Fruit fly (Drosophila melanogaster) whole organism, embryonic: Measurements from ENCODE around the gene CG13306.

ENCODE experiments used
- ATbp ChIP-seq: fragments of 200-800 bp; sonication (Bioruptor generic); optimal IDR thresholded peaks from 2 replicates; lab custom pipeline; 2017; ENCODE audit warnings: missing biosample characterization, mild to moderate bottlenecking, missing genetic modification characterization, missing genetic modification reagents
- Asciz ChIP-seq: fragments of 200-800 bp; sonication (Bioruptor generic); optimal IDR thresholded peaks from 2 replicates; lab custom pipeline; 2017; ENCODE audit warnings: missing biosample characterization, mild to moderate bottlenecking, missing genetic modification characterization, missing genetic modification reagents
- Blimp-1 ChIP-seq: fragments of 200-800 bp; sonication (Bioruptor generic); optimal IDR thresholded peaks from 3 replicates; lab custom pipeline; 2018; ENCODE audit warnings: missing biosample characterization, missing genetic modification characterization, mild to moderate bottlenecking, moderate library complexity, missing genetic modification reagents
- CG10147 ChIP-seq: fragments of 200-800 bp; sonication (Bioruptor generic); optimal IDR thresholded peaks from 2 replicates; lab custom pipeline; 2019; ENCODE audit warnings: missing biosample characterization, mild to moderate bottlenecking, missing genetic modification characterization, moderate library complexity
- CG10321 ChIP-seq: fragments of 200-800 bp; sonication (Bioruptor generic); IDR thresholded peaks from 2 replicates; pipeline ENCODE4 v1.3.6; 2022; ENCODE audit warnings: missing biosample characterization, missing genetic modification characterization
- CG10366 ChIP-seq: fragments of 200-800 bp; sonication (Bioruptor generic); IDR thresholded peaks from 2 replicates; pipeline ENCODE4 v1.3.6; 2022; ENCODE audit warnings: missing biosample characterization, missing genetic modification characterization
- CG11398 ChIP-seq: fragments of 200-800 bp; sonication (Bioruptor generic); optimal IDR thresholded peaks from 2 replicates; lab custom pipeline; 2016; ENCODE audit warnings: missing biosample characterization, missing genetic modification characterization
- CG11504 ChIP-seq: fragments of 200-800 bp; sonication (Bioruptor generic); optimal IDR thresholded peaks from 3 replicates; lab custom pipeline; 2019; ENCODE audit warnings: missing biosample characterization, mild to moderate bottlenecking, missing genetic modification characterization, moderate library complexity
- CG11696 ChIP-seq: fragments of 200-800 bp; sonication (Bioruptor generic); IDR thresholded peaks from 2 replicates; pipeline ENCODE4 v1.3.6; 2022; ENCODE audit warnings: missing biosample characterization, missing genetic modification characterization
- CG12071 ChIP-seq: fragments of 200-800 bp; sonication (Bioruptor generic); optimal IDR thresholded peaks from 3 replicates; lab custom pipeline; 2018; ENCODE audit warnings: missing biosample characterization, mild to moderate bottlenecking, missing genetic modification characterization
- CG12659 ChIP-seq: fragments of 200-800 bp; sonication (Bioruptor generic); optimal IDR thresholded peaks from 3 replicates; lab custom pipeline; 2017; ENCODE audit warnings: mild to moderate bottlenecking, missing biosample characterization, missing genetic modification reagents, missing genetic modification characterization
- CG14441 ChIP-seq: fragments of 200-800 bp; sonication (Bioruptor generic); IDR thresholded peaks from 2 replicates; pipeline ENCODE4 v1.3.6; 2022; ENCODE audit warnings: missing biosample characterization, missing genetic modification characterization
- CG15479 ChIP-seq: fragments of 200-800 bp; sonication (Bioruptor generic); optimal IDR thresholded peaks from 3 replicates; lab custom pipeline; 2019; ENCODE audit warnings: missing biosample characterization, mild to moderate bottlenecking, missing genetic modification characterization, moderate library complexity
- CG16815 ChIP-seq: fragments of 200-800 bp; sonication (Bioruptor generic); optimal IDR thresholded peaks from 3 replicates; lab custom pipeline; 2017; ENCODE audit warnings: missing biosample characterization, mild to moderate bottlenecking, missing genetic modification characterization
- CG17359 ChIP-seq: fragments of 200-800 bp; sonication (Bioruptor generic); optimal IDR thresholded peaks from 3 replicates; lab custom pipeline; 2018; ENCODE audit warnings: missing biosample characterization, mild to moderate bottlenecking, missing genetic modification characterization, moderate library complexity
- CG3407 ChIP-seq: fragments of 200-800 bp; sonication (Bioruptor generic); optimal IDR thresholded peaks from 2 replicates; lab custom pipeline; 2018; ENCODE audit warnings: missing biosample characterization, mild to moderate bottlenecking, missing genetic modification characterization
- CG4360 ChIP-seq: fragments of 200-800 bp; sonication (Bioruptor generic); IDR thresholded peaks from 2 replicates; pipeline ENCODE4 v1.3.6; 2022; ENCODE audit warnings: missing biosample characterization, missing genetic modification characterization
- CG5953 ChIP-seq: fragments of 200-800 bp; sonication (Bioruptor generic); IDR thresholded peaks from 2 replicates; pipeline ENCODE4 v1.3.6; 2022; ENCODE audit warnings: missing biosample characterization, missing genetic modification characterization
- CG7271 ChIP-seq: fragments of 200-800 bp; sonication (Bioruptor generic); optimal IDR thresholded peaks from 2 replicates; lab custom pipeline; 2018; ENCODE audit warnings: missing biosample characterization, mild to moderate bottlenecking, missing genetic modification characterization, moderate library complexity
- CG8290 ChIP-seq, 3 experiments: fragments of 200-800 bp; sonication (Bioruptor generic); optimal IDR thresholded peaks; 2 replicates each; lab custom pipeline; 2016 to 2019; ENCODE audit warnings: missing biosample characterization in 3 of 3, missing genetic modification characterization in 3 of 3, mild to moderate bottlenecking in 2 of 3, moderate library complexity in 1 of 3
- Hey ChIP-seq: fragments of 200-800 bp; sonication (Bioruptor generic); optimal IDR thresholded peaks from 3 replicates; lab custom pipeline; 2018; ENCODE audit warnings: missing biosample characterization, mild to moderate bottlenecking, missing genetic modification characterization
- Hr51 ChIP-seq, 2 experiments: fragments of 200-800 bp; sonication (Bioruptor generic); optimal IDR thresholded peaks; 2 replicates in 1 of 2; 3 replicates in 1 of 2; lab custom pipeline; 2016 to 2018; ENCODE audit warnings: missing biosample characterization in 2 of 2, missing genetic modification characterization in 2 of 2, mild to moderate bottlenecking in 1 of 2, moderate library complexity in 1 of 2
- Med ChIP-seq: fragments of 200-800 bp; sonication (Bioruptor generic); peaks from one replicate; lab custom pipeline; 2016; ENCODE audit warnings: missing biosample characterization, missing genetic modification characterization, mild to moderate bottlenecking, inconsistent platforms, moderate library complexity
- NC2β ChIP-seq: fragments of 200-800 bp; sonication (Bioruptor generic); optimal IDR thresholded peaks from 2 replicates; lab custom pipeline; 2016; ENCODE audit warnings: missing biosample characterization, missing genetic modification characterization
- Nf-YA ChIP-seq: fragments of 200-800 bp; sonication (Bioruptor generic); IDR thresholded peaks from 2 replicates; pipeline ENCODE4 v1.3.6; 2022; ENCODE audit warnings: missing biosample characterization, missing genetic modification characterization
- Opbp ChIP-seq: fragments of 200-800 bp; sonication (Bioruptor generic); IDR thresholded peaks from 3 replicates; pipeline ENCODE4 v1.3.6; 2022; ENCODE audit warnings: missing biosample characterization, missing genetic modification characterization; ENCODE audit not compliant: partially characterized antibody
- Ravus ChIP-seq: fragments of 200-800 bp; sonication (Bioruptor generic); IDR thresholded peaks from 2 replicates; pipeline ENCODE4 v1.3.6; 2022; ENCODE audit warnings: missing biosample characterization, missing genetic modification characterization
- Rfx ChIP-seq: fragments of 200-800 bp; sonication (Bioruptor generic); IDR thresholded peaks from 2 replicates; pipeline ENCODE4 v1.3.6; 2022; ENCODE audit warnings: missing biosample characterization, missing genetic modification characterization
- Scr ChIP-seq: fragments of 200-800 bp; sonication (Bioruptor generic); IDR thresholded peaks from 2 replicates; pipeline ENCODE4 v1.3.6; 2022; ENCODE audit warnings: missing biosample characterization, missing genetic modification characterization; ENCODE audit not compliant: partially characterized antibody
- Taf1 ChIP-seq: fragments of 200-800 bp; sonication (Bioruptor generic); IDR thresholded peaks from 2 replicates; pipeline ENCODE4 v1.3.6; 2022; ENCODE audit warnings: missing biosample characterization, missing genetic modification characterization
- abd-A ChIP-seq: fragments of 200-800 bp; sonication (Bioruptor generic); optimal IDR thresholded peaks from 3 replicates; lab custom pipeline; 2019; ENCODE audit warnings: missing biosample characterization, mild to moderate bottlenecking, missing genetic modification characterization, moderate library complexity
- az2 ChIP-seq: fragments of 200-800 bp; sonication (Bioruptor generic); optimal IDR thresholded peaks from 3 replicates; lab custom pipeline; 2016; ENCODE audit warnings: missing biosample characterization, missing genetic modification characterization
- chn ChIP-seq: fragments of 200-800 bp; sonication (Bioruptor generic); optimal IDR thresholded peaks from 2 replicates; lab custom pipeline; 2016; ENCODE audit warnings: missing biosample characterization, missing genetic modification characterization
- cwo ChIP-seq: fragments of 200-800 bp; sonication (Bioruptor generic); optimal IDR thresholded peaks from 3 replicates; lab custom pipeline; 2017; ENCODE audit warnings: missing biosample characterization, missing genetic modification characterization, mild to moderate bottlenecking, moderate library complexity, missing genetic modification reagents
- en ChIP-seq: fragments of 200-800 bp; sonication (Bioruptor generic); optimal IDR thresholded peaks from 2 replicates; lab custom pipeline; 2016; ENCODE audit warnings: missing biosample characterization, missing genetic modification characterization
- eve ChIP-seq, 2 experiments: fragments of >200 bp; optimal IDR thresholded peaks; 2 replicates each; lab custom pipeline; 2017; ENCODE audit warnings: missing biosample characterization in 2 of 2, missing genetic modification characterization in 2 of 2
- fd64A ChIP-seq: fragments of 200-800 bp; sonication (Bioruptor generic); optimal IDR thresholded peaks from 3 replicates; lab custom pipeline; 2018; ENCODE audit warnings: missing biosample characterization, mild to moderate bottlenecking, missing genetic modification characterization
- gsb ChIP-seq: fragments of 200-800 bp; sonication (Bioruptor generic); IDR thresholded peaks from 2 replicates; pipeline ENCODE4 v1.3.6; 2022; ENCODE audit warnings: missing biosample characterization, missing genetic modification characterization
- gsb-n ChIP-seq: fragments of 200-800 bp; sonication (Bioruptor generic); optimal IDR thresholded peaks from 3 replicates; lab custom pipeline; 2018; ENCODE audit warnings: missing biosample characterization, mild to moderate bottlenecking, missing genetic modification characterization
- hth ChIP-seq: fragments of >200 bp; optimal IDR thresholded peaks from 2 replicates; lab custom pipeline; 2017; ENCODE audit warnings: inconsistent platforms
- kni ChIP-seq: fragments of 200-800 bp; sonication (Bioruptor generic); optimal IDR thresholded peaks from 3 replicates; lab custom pipeline; 2017; ENCODE audit warnings: mild to moderate bottlenecking, missing biosample characterization, missing genetic modification reagents, missing genetic modification characterization
- odd ChIP-seq: fragments of 200-800 bp; sonication (Bioruptor generic); optimal IDR thresholded peaks from 2 replicates; lab custom pipeline; 2017; ENCODE audit warnings: missing biosample characterization, mild to moderate bottlenecking, missing genetic modification characterization
- pb ChIP-seq: fragments of 200-800 bp; sonication (Bioruptor generic); optimal IDR thresholded peaks from 3 replicates; lab custom pipeline; 2016; ENCODE audit warnings: missing biosample characterization, missing genetic modification characterization
- pros ChIP-seq: fragments of 200-800 bp; sonication (Bioruptor generic); optimal IDR thresholded peaks from 3 replicates; lab custom pipeline; 2019; ENCODE audit warnings: missing biosample characterization, mild to moderate bottlenecking, missing genetic modification characterization, moderate library complexity
- sens ChIP-seq: fragments of 200-800 bp; sonication (Bioruptor generic); peaks from one replicate; lab custom pipeline; 2016; ENCODE audit warnings: missing biosample characterization, missing genetic modification characterization
- so ChIP-seq: fragments of 200-800 bp; sonication (Bioruptor generic); IDR thresholded peaks from 3 replicates; pipeline ENCODE4 v1.3.6; 2022; ENCODE audit warnings: missing biosample characterization, missing genetic modification characterization
- tgo ChIP-seq: fragments of 200-800 bp; sonication (Bioruptor generic); IDR thresholded peaks from 3 replicates; pipeline ENCODE4 v1.3.6; 2022; ENCODE audit warnings: missing biosample characterization, missing genetic modification characterization
- tna ChIP-seq: fragments of 200-800 bp; sonication (Bioruptor generic); IDR thresholded peaks from 2 replicates; pipeline ENCODE4 v1.3.6; 2022; ENCODE audit warnings: missing biosample characterization, missing genetic modification characterization; ENCODE audit not compliant: partially characterized antibody
- wor ChIP-seq: fragments of 200-800 bp; sonication (Bioruptor generic); IDR thresholded peaks from 2 replicates; pipeline ENCODE4 v1.3.6; 2022; ENCODE audit warnings: missing biosample characterization, missing genetic modification characterization
- z ChIP-seq: fragments of 200-800 bp; sonication (Bioruptor generic); IDR thresholded peaks from 3 replicates; pipeline ENCODE4 v1.3.6; 2022; ENCODE audit warnings: missing biosample characterization, missing genetic modification characterization

The CG13306 gene

DNA sequence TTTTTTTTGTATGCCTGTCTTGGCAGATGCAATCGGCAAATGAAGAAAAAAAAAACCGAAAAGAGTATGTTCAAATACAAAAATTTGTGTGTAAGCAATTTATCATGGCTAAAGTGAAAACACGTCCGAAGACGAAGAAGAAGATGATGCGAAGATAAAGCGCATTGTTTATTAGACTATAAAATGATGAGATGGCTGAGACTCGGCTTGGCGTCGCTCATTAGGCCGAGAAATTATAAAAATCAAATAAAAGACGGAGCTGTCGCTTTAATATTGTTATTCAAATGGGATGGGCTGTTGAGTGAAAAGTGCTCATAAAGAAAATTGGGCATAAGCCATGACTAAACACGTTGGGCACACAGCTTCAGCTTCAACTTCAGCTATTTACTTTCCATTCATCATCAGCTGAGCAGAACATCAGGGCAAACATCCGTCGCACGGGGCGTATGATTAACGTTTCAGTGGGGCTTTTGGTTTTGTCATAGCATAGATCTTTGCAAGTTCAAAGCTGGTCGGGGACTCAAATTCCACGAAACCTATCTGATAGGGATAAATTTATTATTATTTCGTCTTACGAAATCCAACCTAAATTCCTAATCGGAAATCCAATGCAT is 21.2 kb upstream of the CG13306 start:
- TF ChIP-seq z (GFP tag; lab: Robert Waterston, UW) = 0 out of 3 replicates have a peak, but pooled peaks have one; percentile 52
- TF ChIP-seq en (GFP tag; lab: Kevin White, UChicago) = no peak
- peak; percentile 51 for TF ChIP-seq ATbp (GFP tag; lab: Kevin White, UChicago)
- peak; percentile 1 for TF ChIP-seq odd (GFP tag; lab: Kevin White, UChicago)
- TF ChIP-seq Blimp-1 = peak; percentile 28
- TF ChIP-seq CG12071 (GFP tag; lab: Kevin White, UChicago) = no peak
- TF ChIP-seq Scr = no peak
- no peak for TF ChIP-seq eve (GFP tag; optimal IDR thresholded peaks at IDR 0.05; lab: Kevin White, UChicago)
- peak; percentile 5 for TF ChIP-seq CG17359
- TF ChIP-seq chn (GFP tag; lab: Kevin White, UChicago) = no peak
- no peak for TF ChIP-seq Opbp (GFP tag; lab: Robert Waterston, UW)
- TF ChIP-seq CG3407 (GFP tag; lab: Kevin White, UChicago) = peak; percentile 1
- TF ChIP-seq Asciz = peak; percentile 8
- TF ChIP-seq gsb (GFP tag; lab: Robert Waterston, UW) = no peak
- no peak for TF ChIP-seq hth
- peak; percentile 75 for TF ChIP-seq sens (GFP tag; lab: Kevin White, UChicago)
- TF ChIP-seq tgo (GFP tag; lab: Robert Waterston, UW) = no peak
- TF ChIP-seq CG10366 = no peak
- peak; percentile 17; the same call in 1 of the 2 replicates for TF ChIP-seq Rfx (GFP tag; lab: Robert Waterston, UW)
- TF ChIP-seq so (GFP tag; lab: Robert Waterston, UW) = 0 out of 3 replicates have a peak, but pooled peaks have one; percentile 24
- no peak for TF ChIP-seq az2
- TF ChIP-seq gsb-n (tag; lab: Kevin White, UChicago) = peak; percentile 70
- no peak for TF ChIP-seq Hr51 (GFP tag; optimal IDR thresholded peaks at IDR 0.05; lab: Kevin White, UChicago)
- no peak for TF ChIP-seq CG7271 (tag; lab: Kevin White, UChicago)
- no peak for TF ChIP-seq CG11696
- TF ChIP-seq tna (GFP tag; lab: Robert Waterston, UW) = no peak
- TF ChIP-seq fd64A = peak; percentile 21
- peak; percentile 78 for TF ChIP-seq pros (GFP tag; lab: Kevin White, UChicago)
- TF ChIP-seq CG10147 (GFP tag; lab: Kevin White, UChicago) = no peak
- peak; percentile 47 for TF ChIP-seq kni
- TF ChIP-seq Hey = no peak
- TF ChIP-seq CG16815 (GFP tag; lab: Kevin White, UChicago) = no peak
- no peak for TF ChIP-seq Ravus (GFP tag; lab: Robert Waterston, UW)
- no peak for TF ChIP-seq NC2β
- no peak for TF ChIP-seq CG5953 (GFP tag; lab: Robert Waterston, UW)
- no peak for TF ChIP-seq Taf1 (GFP tag; lab: Robert Waterston, UW)
- no peak for TF ChIP-seq CG11504 (tag; lab: Kevin White, UChicago)
- TF ChIP-seq CG10321 (GFP tag; lab: Robert Waterston, UW) = no peak
- no peak for TF ChIP-seq CG11398
- no peak for TF ChIP-seq cwo (GFP tag; lab: Kevin White, UChicago)
- TF ChIP-seq Med (GFP tag; lab: Kevin White, UChicago) = peak; percentile 49
- TF ChIP-seq abd-A (tag; lab: Kevin White, UChicago) = peak; percentile 89
- TF ChIP-seq CG14441 (GFP tag; lab: Robert Waterston, UW) = no peak
- no peak for TF ChIP-seq CG15479 (GFP tag; lab: Kevin White, UChicago)
- TF ChIP-seq pb (GFP tag; lab: Kevin White, UChicago) = no peak
- no peak for TF ChIP-seq Nf-YA (GFP tag; lab: Robert Waterston, UW)
- no peak for TF ChIP-seq wor (GFP tag; lab: Robert Waterston, UW)
- no peak for TF ChIP-seq CG12659 (GFP tag; lab: Kevin White, UChicago)
- TF ChIP-seq CG8290 (GFP tag; optimal IDR thresholded peaks at IDR 0.05; lab: Kevin White, UChicago) = no peak
- TF ChIP-seq CG8290 (tag; optimal IDR thresholded peaks at IDR 0.05; lab: Kevin White, UChicago) = peak in 1 of 2 experiments; percentile 2
- TF ChIP-seq CG4360 (GFP tag; lab: Robert Waterston, UW) = no peak
